Worm (Caenorhabditis elegans) whole organism, early embryonic: ENCODE measurements around the gene irld-8.

ENCODE experiments used
- F13C5.2 ChIP-seq: sonication (generic microtip); optimal IDR thresholded peaks from 2 replicates; lab custom pipeline; 2017; ENCODE audit warnings: mild to moderate bottlenecking, missing genetic modification characterization, inconsistent platforms, missing compliant biosample characterization
- aly-1 ChIP-seq: sonication (generic microtip); optimal IDR thresholded peaks from 2 replicates; lab custom pipeline; 2016; ENCODE audit warnings: missing genetic modification characterization, missing compliant biosample characterization
- ama-1 ChIP-seq: fragments of 150-350 bp; optimal IDR thresholded peaks from 2 replicates; lab custom pipeline; 2014
- ceh-13 ChIP-seq: fragments of 200-800 bp; sonication (Bioruptor generic); optimal IDR thresholded peaks from 2 replicates; lab custom pipeline; 2018; ENCODE audit warnings: mild to moderate bottlenecking, missing genetic modification characterization, missing compliant biosample characterization
- ceh-36 ChIP-seq: sonication (generic microtip); optimal IDR thresholded peaks from 2 replicates; lab custom pipeline; 2016; ENCODE audit warnings: missing genetic modification characterization, inconsistent platforms, missing compliant biosample characterization
- ets-7 ChIP-seq: sonication (generic microtip); optimal IDR thresholded peaks from 2 replicates; lab custom pipeline; 2016; ENCODE audit warnings: missing genotype, missing genetic modification characterization, missing compliant biosample characterization
- flt-1 ChIP-seq: fragments of 200-800 bp; sonication (Bioruptor generic); IDR thresholded peaks from 2 replicates; pipeline ENCODE4 v1.3.6; 2022; ENCODE audit warnings: missing genetic modification characterization, missing compliant biosample characterization
- hmg-4 ChIP-seq: fragments of 200-800 bp; sonication (Bioruptor generic); optimal IDR thresholded peaks from 2 replicates; lab custom pipeline; 2018; ENCODE audit warnings: mild to moderate bottlenecking, missing genetic modification characterization, missing compliant biosample characterization
- hnd-1 ChIP-seq: sonication (generic microtip); optimal IDR thresholded peaks from 2 replicates; lab custom pipeline; 2016; ENCODE audit warnings: missing genetic modification characterization, missing compliant biosample characterization
- pes-1 ChIP-seq: fragments of 200-800 bp; sonication (Bioruptor generic); IDR thresholded peaks from 2 replicates; pipeline ENCODE4 v1.3.6; 2022; ENCODE audit warnings: missing genetic modification reagents, missing genetic modification characterization, missing compliant biosample characterization
- tra-4 ChIP-seq: sonication (generic microtip); optimal IDR thresholded peaks from 2 replicates; lab custom pipeline; 2017; ENCODE audit warnings: missing genetic modification characterization, missing compliant biosample characterization

- TF ChIP-seq ama-1 (no peak), pes-1 (no peak), tra-4 (tag; lab: Kevin White, UChicago) (no peak), flt-1 (GFP tag; lab: Robert Waterston, UW) (no peak), hmg-4 (GFP tag; lab: Kevin White, UChicago) (no peak), ceh-36 (tag; lab: Kevin White, UChicago) (no peak), hnd-1 (no peak), ceh-13 (GFP tag; lab: Kevin White, UChicago) (no peak), F13C5.2 (tag; lab: Kevin White, UChicago) (no peak), ets-7 (no peak), aly-1 (no peak)
These were observed 36.6 kb downstream of the irld-8 start, which contains the start of gene faah-2 for ce11 chrIV:8152145-8152544.
